Worm (Caenorhabditis elegans) whole organism, L1 larva: ENCODE results near the gene acs-7.

Experiments used
- nhr-90 ChIP-seq: sonication (generic microtip); optimal IDR thresholded peaks from 2 replicates; lab custom pipeline; 2016; ENCODE audit warnings: mild to moderate bottlenecking, missing genetic modification characterization, missing compliant biosample characterization; ENCODE audit not compliant: poor library complexity
- xbp-1 ChIP-seq: sonication (generic microtip); optimal IDR thresholded peaks from 2 replicates; lab custom pipeline; 2016; ENCODE audit warnings: missing genetic modification characterization, missing compliant biosample characterization
- ztf-11 ChIP-seq, 2 experiments: sonication (generic microtip); optimal IDR thresholded peaks; 2 replicates each; lab custom pipeline; 2016 to 2017; ENCODE audit warnings: missing genetic modification characterization in 2 of 2, missing biosample characterization in 1 of 2, missing compliant biosample characterization in 1 of 2

DNA sequence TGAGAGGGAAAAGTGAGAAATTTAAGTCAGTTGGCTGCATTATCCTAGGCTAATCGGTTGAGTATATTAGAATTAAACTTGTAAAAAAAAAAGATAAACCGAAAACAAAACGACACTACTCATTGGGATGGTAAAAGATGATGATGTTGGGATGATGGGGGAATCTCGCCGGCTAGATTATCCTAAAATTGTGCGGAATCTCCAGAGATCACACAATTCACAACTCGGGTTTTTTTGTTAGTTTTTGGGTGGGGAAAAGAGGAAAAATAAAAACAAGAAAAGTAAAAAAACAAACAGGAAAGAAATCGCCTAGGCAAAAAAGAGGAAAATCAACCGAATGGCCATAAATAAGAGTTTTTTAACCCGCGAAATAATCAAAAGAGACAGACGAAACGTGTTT is 16.6 kb upstream of the acs-7 start:
- TF ChIP-seq xbp-1 (no peak), ztf-11 (tag; optimal IDR thresholded peaks at IDR 0.05; lab: Kevin White, UChicago) (no peak), nhr-90 (tag; lab: Kevin White, UChicago) (no peak)
